Worm (Caenorhabditis elegans): ENCODE results near the gene T22D1.18.

- TF ChIP-seq ceh-82 (tag; optimal IDR thresholded peaks at IDR 0.05) (no peak), aly-2 (tag; optimal IDR thresholded peaks at IDR 0.05) (no peak), nhr-28 (tag; optimal IDR thresholded peaks at IDR 0.05) (no peak), elt-1 (tag; optimal IDR thresholded peaks at IDR 0.05) (no peak), jun-1 (tag; optimal IDR thresholded peaks at IDR 0.05) (no peak), pqm-1 (tag; optimal IDR thresholded peaks at IDR 0.05) (no peak), snpc-4 (tag; optimal IDR thresholded peaks at IDR 0.05) (no peak), elt-3 (tag; optimal IDR thresholded peaks at IDR 0.05) (no peak), pha-4 (tag; optimal IDR thresholded peaks at IDR 0.05) (no peak), nhr-237 (tag; optimal IDR thresholded peaks at IDR 0.05) (no peak), skn-1 (tag; optimal IDR thresholded peaks at IDR 0.05) (no peak), lin-39 (tag; optimal IDR thresholded peaks at IDR 0.05) (no peak)
Observed at ce11 chrIV:6928417-6928816, 8.5 kb upstream of the T22D1.18 start, which contains the start of gene cest-6.
